Worm (Caenorhabditis elegans): ENCODE results near the gene rpl-23.

- no peak for TF ChIP-seq akir-1 (GFP tag; optimal IDR thresholded peaks at IDR 0.05)
- no peak for TF ChIP-seq K11D2.4 (GFP tag; IDR thresholded peaks at IDR 0.05)
- TF ChIP-seq attf-6 (GFP tag; IDR thresholded peaks at IDR 0.05), result no peak
- no peak for TF ChIP-seq F57C9.4 (tag; optimal IDR thresholded peaks at IDR 0.05)
- TF ChIP-seq attf-5 (GFP tag; optimal IDR thresholded peaks at IDR 0.05), result no peak
- TF ChIP-seq nfya-2 (GFP tag; IDR thresholded peaks at IDR 0.05), result no peak
- TF ChIP-seq ceh-100 (GFP tag; IDR thresholded peaks at IDR 0.05), result no peak
- no peak for TF ChIP-seq B0336.3 (GFP tag; IDR thresholded peaks at IDR 0.05)
- TF ChIP-seq snpc-4 (GFP tag; optimal IDR thresholded peaks at IDR 0.05), result no peak
- TF ChIP-seq snpc-4 (tag; optimal IDR thresholded peaks at IDR 0.05), result no peak
- no peak for TF ChIP-seq rpc-1 (optimal IDR thresholded peaks at IDR 0.05)
- no peak for TF ChIP-seq rpc-1 (tag; optimal IDR thresholded peaks at IDR 0.05)
- TF ChIP-seq madf-6 (GFP tag; IDR thresholded peaks at IDR 0.05), result no peak
- no peak for TF ChIP-seq F33H1.4 (GFP tag; IDR thresholded peaks at IDR 0.05)
- TF ChIP-seq dox-1 (GFP tag; IDR thresholded peaks at IDR 0.05), result no peak
Observed at ce11 chrIII:5722550-5722949, 16.6 kb upstream of the rpl-23 start, which contains the start of gene wrm-1.
